Worm (Caenorhabditis elegans): Measurements from ENCODE around the gene T25B9.11.

The T25B9.11 gene

ce11 chrIV:10778582-10778981 lies 14.3 kb downstream of the T25B9.11 start:
- TF ChIP-seq nhr-25 (tag; optimal IDR thresholded peaks at IDR 0.05) (peak; percentile 16), crh-2 (tag; optimal IDR thresholded peaks at IDR 0.05) (no peak)

ce11 chrIV:10779328-10779727 lies 15.0 kb downstream of the T25B9.11 start:
- no peak for TF ChIP-seq ceh-82 (tag; optimal IDR thresholded peaks at IDR 0.05)
- TF ChIP-seq lin-11 (tag; optimal IDR thresholded peaks at IDR 0.05): no peak
- TF ChIP-seq sma-9 (GFP tag; optimal IDR thresholded peaks at IDR 0.05): no peak
- no peak for TF ChIP-seq sma-9 (tag; optimal IDR thresholded peaks at IDR 0.05)
- no peak for TF ChIP-seq unc-62 (GFP tag; optimal IDR thresholded peaks at IDR 0.05)
- TF ChIP-seq ceh-16 (tag; optimal IDR thresholded peaks at IDR 0.05): no peak
- no peak for TF ChIP-seq ama-1 (optimal IDR thresholded peaks at IDR 0.05)
- no peak for TF ChIP-seq unc-39 (tag; optimal IDR thresholded peaks at IDR 0.05)
- no peak for TF ChIP-seq nhr-25 (tag; optimal IDR thresholded peaks at IDR 0.05)

ce11 chrIV:10780583-10780982 lies 16.3 kb downstream of the T25B9.11 start, which contains the start of gene swt-3:
Gene swt-3 (minus strand): TSS chrIV:10780683.
- TF ChIP-seq nhr-77 (tag; optimal IDR thresholded peaks at IDR 0.05) (no peak), ztf-4 (tag; optimal IDR thresholded peaks at IDR 0.05) (no peak), elt-3 (tag; optimal IDR thresholded peaks at IDR 0.05) (no peak), mdl-1 (tag; optimal IDR thresholded peaks at IDR 0.05) (no peak)

- TF ChIP-seq sma-9 (GFP tag; optimal IDR thresholded peaks at IDR 0.05) (peak; percentile 77), sma-9 (tag; optimal IDR thresholded peaks at IDR 0.05) (no peak), ama-1 (optimal IDR thresholded peaks at IDR 0.05) (no peak), nhr-21 (tag; optimal IDR thresholded peaks at IDR 0.05) (peak; percentile 31)
Observed at ce11 chrIV:10781346-10781745, 17.0 kb downstream of the T25B9.11 start.

- TF ChIP-seq ceh-16 (tag; optimal IDR thresholded peaks at IDR 0.05): no peak
- TF ChIP-seq ZK546.5 (tag; optimal IDR thresholded peaks at IDR 0.05): no peak
- peak in 1 of 2 experiments; percentile 43 for TF ChIP-seq lsy-2 (tag; optimal IDR thresholded peaks at IDR 0.05)
- TF ChIP-seq unc-39 (tag; optimal IDR thresholded peaks at IDR 0.05): no peak
- TF ChIP-seq nhr-10 (tag; optimal IDR thresholded peaks at IDR 0.05): no peak
- TF ChIP-seq zag-1 (tag; optimal IDR thresholded peaks at IDR 0.05): no peak
- TF ChIP-seq C34F6.9 (tag; optimal IDR thresholded peaks at IDR 0.05): no peak
- TF ChIP-seq ama-1 (optimal IDR thresholded peaks at IDR 0.05): no peak
- TF ChIP-seq ceh-82 (tag; optimal IDR thresholded peaks at IDR 0.05): no peak
- no peak for TF ChIP-seq nhr-12 (tag; optimal IDR thresholded peaks at IDR 0.05)
- TF ChIP-seq nhr-21 (tag; optimal IDR thresholded peaks at IDR 0.05): peak; percentile 92
- no peak for TF ChIP-seq nhr-77 (tag; optimal IDR thresholded peaks at IDR 0.05)
- no peak for TF ChIP-seq lin-11 (tag; optimal IDR thresholded peaks at IDR 0.05)
- peak; percentile 98 for TF ChIP-seq sma-9 (GFP tag; optimal IDR thresholded peaks at IDR 0.05)
- TF ChIP-seq sma-9 (tag; optimal IDR thresholded peaks at IDR 0.05): no peak
- TF ChIP-seq mdl-1 (tag; optimal IDR thresholded peaks at IDR 0.05): peak; percentile 56 to 80
- no peak for TF ChIP-seq sem-4 (tag; optimal IDR thresholded peaks at IDR 0.05)
- no peak for TF ChIP-seq nhr-11 (tag; optimal IDR thresholded peaks at IDR 0.05)
- TF ChIP-seq nhr-23 (tag; optimal IDR thresholded peaks at IDR 0.05): no peak
- no peak for TF ChIP-seq unc-55 (GFP tag; optimal IDR thresholded peaks at IDR 0.05)
- no peak for TF ChIP-seq ztf-4 (tag; optimal IDR thresholded peaks at IDR 0.05)
- no peak for TF ChIP-seq lin-39 (tag; optimal IDR thresholded peaks at IDR 0.05)
- TF ChIP-seq elt-3 (tag; optimal IDR thresholded peaks at IDR 0.05): no peak
- TF ChIP-seq peb-1 (tag; optimal IDR thresholded peaks at IDR 0.05): no peak
- TF ChIP-seq nhr-237 (tag; optimal IDR thresholded peaks at IDR 0.05): no peak
- TF ChIP-seq mab-5 (tag; optimal IDR thresholded peaks at IDR 0.05): no peak
- peak; percentile 84 for TF ChIP-seq blmp-1 (tag; optimal IDR thresholded peaks at IDR 0.05; ENCODE audit: insufficient read depth)
- peak; percentile 79 for TF ChIP-seq nhr-25 (tag; optimal IDR thresholded peaks at IDR 0.05)
- TF ChIP-seq sma-3 (GFP tag; optimal IDR thresholded peaks at IDR 0.05): peak; percentile 82
- no peak for TF ChIP-seq ztf-11 (tag; optimal IDR thresholded peaks at IDR 0.05)
- no peak for TF ChIP-seq lin-13 (GFP tag; optimal IDR thresholded peaks at IDR 0.05)
- peak; percentile 41 for TF ChIP-seq fos-1 (tag; optimal IDR thresholded peaks at IDR 0.05)
- peak; percentile 48 for TF ChIP-seq egl-27 (tag; optimal IDR thresholded peaks at IDR 0.05)
- no peak for TF ChIP-seq mbf-1 (tag; optimal IDR thresholded peaks at IDR 0.05)
- no peak for TF ChIP-seq alr-1 (tag; optimal IDR thresholded peaks at IDR 0.05)
- no peak for TF ChIP-seq aly-2 (tag; optimal IDR thresholded peaks at IDR 0.05)
- TF ChIP-seq nhr-6 (tag; optimal IDR thresholded peaks at IDR 0.05): no peak
- TF ChIP-seq elt-1 (tag; optimal IDR thresholded peaks at IDR 0.05): no peak
- no peak for TF ChIP-seq R02D3.7 (tag; optimal IDR thresholded peaks at IDR 0.05)
- TF ChIP-seq unc-62 (GFP tag; optimal IDR thresholded peaks at IDR 0.05): no peak
- TF ChIP-seq dmd-4 (tag; optimal IDR thresholded peaks at IDR 0.05): no peak
- peak; percentile 5 for TF ChIP-seq Y55F3AM.14 (GFP tag; optimal IDR thresholded peaks at IDR 0.05)
- no peak for TF ChIP-seq F13H6.1 (tag; optimal IDR thresholded peaks at IDR 0.05)
- peak; percentile 45 for TF ChIP-seq gmeb-1 (tag; optimal IDR thresholded peaks at IDR 0.05)
- TF ChIP-seq crh-2 (tag; optimal IDR thresholded peaks at IDR 0.05): peak; percentile 35
Observed at ce11 chrIV:10782014-10782413, 17.7 kb downstream of the T25B9.11 start.

All from whole organism, L2 larva.